Fruit fly (Drosophila melanogaster): ENCODE results near the gene CG6414.
A peak's percentile ranks its signal among the peaks of the same experiment; 100 is the strongest.

DNA sequence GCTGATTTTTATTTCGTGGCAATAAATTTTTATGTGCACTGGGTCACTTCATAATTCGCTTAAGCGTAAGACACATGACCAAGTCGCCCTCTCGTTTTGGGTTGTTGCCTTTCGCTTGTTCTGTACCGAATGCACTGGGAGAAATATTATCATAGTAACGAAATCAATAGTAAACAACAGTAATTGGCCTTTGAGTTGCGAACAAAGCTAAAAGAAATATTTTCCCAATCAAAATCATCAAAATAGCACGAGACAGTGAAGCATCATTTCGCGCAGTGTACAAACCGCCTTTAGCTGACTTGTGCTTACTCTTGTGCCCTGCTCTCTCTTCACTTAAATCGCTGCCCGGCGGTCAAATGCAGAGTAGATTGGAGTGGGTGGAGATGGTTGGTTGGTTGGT is 39.7 kb upstream of the CG6414 start:
- TF ChIP-seq Dfd (GFP tag; optimal IDR thresholded peaks at IDR 0.05) (no peak), h (GFP tag; optimal IDR thresholded peaks at IDR 0.05) (peak; percentile 67), fru (GFP tag; optimal IDR thresholded peaks at IDR 0.05) (peak; percentile 25), Myc (optimal IDR thresholded peaks at IDR 0.05) (no peak), Mio (GFP tag; optimal IDR thresholded peaks at IDR 0.05) (no peak), psq (GFP tag; optimal IDR thresholded peaks at IDR 0.05) (peak; percentile 37), sage (GFP tag; optimal IDR thresholded peaks at IDR 0.05) (no peak), rgr (GFP tag; optimal IDR thresholded peaks at IDR 0.05) (peak; percentile 42), tai (GFP tag; optimal IDR thresholded peaks at IDR 0.05) (no peak), br (GFP tag; optimal IDR thresholded peaks at IDR 0.05) (peak; percentile 55), Hr83 (GFP tag; optimal IDR thresholded peaks at IDR 0.05; ENCODE audit: poor library complexity, severe bottlenecking) (no peak), foxo (GFP tag; optimal IDR thresholded peaks at IDR 0.05) (peak in 1 of 2 experiments; percentile 54), sv (GFP tag; optimal IDR thresholded peaks at IDR 0.05) (no peak)
